Fruit fly (Drosophila melanogaster) whole organism, embryonic: ENCODE measurements around the gene CG12253.
A peak's percentile ranks its signal among the peaks of the same experiment; 100 is the strongest.

Source experiments
- ATbp ChIP-seq: fragments of 200-800 bp; sonication (Bioruptor generic); optimal IDR thresholded peaks from 2 replicates; lab custom pipeline; 2017; ENCODE audit warnings: missing biosample characterization, mild to moderate bottlenecking, missing genetic modification characterization, missing genetic modification reagents
- Aef1 ChIP-seq: fragments of 200-800 bp; sonication (Bioruptor generic); IDR thresholded peaks from 3 replicates; pipeline ENCODE4 v1.3.6; 2022; ENCODE audit warnings: missing biosample characterization, missing genetic modification characterization
- Atf3 ChIP-seq: fragments of 200-800 bp; sonication (Bioruptor generic); optimal IDR thresholded peaks from 3 replicates; lab custom pipeline; 2016; ENCODE audit warnings: missing biosample characterization, missing genetic modification characterization
- BEAF-32 ChIP-seq: fragments of 200-800 bp; sonication (Bioruptor generic); optimal IDR thresholded peaks from 3 replicates; lab custom pipeline; 2017; ENCODE audit warnings: missing biosample characterization, missing genetic modification characterization, mild to moderate bottlenecking, moderate library complexity, missing genetic modification reagents
- CG10209 ChIP-seq: fragments of 200-800 bp; sonication (Bioruptor generic); optimal IDR thresholded peaks from 3 replicates; lab custom pipeline; 2017; ENCODE audit warnings: missing biosample characterization, mild to moderate bottlenecking, missing genetic modification characterization, missing genetic modification reagents
- CG1024 ChIP-seq: fragments of 200-800 bp; sonication (Bioruptor generic); IDR thresholded peaks from 2 replicates; pipeline ENCODE4 v1.3.6; 2022; ENCODE audit warnings: missing biosample characterization, missing genetic modification characterization
- CG11398 ChIP-seq: fragments of 200-800 bp; sonication (Bioruptor generic); optimal IDR thresholded peaks from 2 replicates; lab custom pipeline; 2016; ENCODE audit warnings: missing biosample characterization, missing genetic modification characterization
- CG11695 ChIP-seq: fragments of 200-800 bp; sonication (Bioruptor generic); IDR thresholded peaks from 3 replicates; pipeline ENCODE4 v1.3.6; 2022; ENCODE audit warnings: missing biosample characterization, missing genetic modification characterization
- CG12104 ChIP-seq: fragments of 200-800 bp; sonication (Bioruptor generic); optimal IDR thresholded peaks from 3 replicates; lab custom pipeline; 2016; ENCODE audit warnings: missing biosample characterization, missing genetic modification characterization
- CG14441 ChIP-seq: fragments of 200-800 bp; sonication (Bioruptor generic); IDR thresholded peaks from 2 replicates; pipeline ENCODE4 v1.3.6; 2022; ENCODE audit warnings: missing biosample characterization, missing genetic modification characterization
- CG14667 ChIP-seq: fragments of 200-800 bp; sonication (Bioruptor generic); IDR thresholded peaks from 2 replicates; pipeline ENCODE4 v1.3.6; 2022; ENCODE audit warnings: missing biosample characterization, missing genetic modification characterization
- CG15601 ChIP-seq: fragments of 200-800 bp; sonication (Bioruptor generic); optimal IDR thresholded peaks from 3 replicates; lab custom pipeline; 2019; ENCODE audit warnings: missing biosample characterization, mild to moderate bottlenecking, missing genetic modification characterization, moderate library complexity
- CG17361 ChIP-seq: fragments of 200-800 bp; sonication (Bioruptor generic); IDR thresholded peaks from 3 replicates; pipeline ENCODE4 v1.3.6; 2022; ENCODE audit warnings: missing biosample characterization, missing genetic modification characterization
- CG17829 ChIP-seq: fragments of 200-800 bp; optimal IDR thresholded peaks from 2 replicates; lab custom pipeline; 2019; ENCODE audit warnings: missing biosample characterization, mild to moderate bottlenecking, missing genetic modification characterization, moderate library complexity
- CG17912 ChIP-seq: fragments of 200-800 bp; sonication (Bioruptor generic); optimal IDR thresholded peaks from 2 replicates; lab custom pipeline; 2018; ENCODE audit warnings: missing biosample characterization, mild to moderate bottlenecking, missing genetic modification characterization
- CG2120 ChIP-seq: fragments of 200-800 bp; sonication (Bioruptor generic); optimal IDR thresholded peaks from 3 replicates; lab custom pipeline; 2016; ENCODE audit warnings: missing biosample characterization, missing genetic modification characterization
- CG31224 ChIP-seq: fragments of 200-800 bp; sonication (Bioruptor generic); IDR thresholded peaks from 2 replicates; pipeline ENCODE4 v1.3.6; 2022; ENCODE audit warnings: missing biosample characterization, missing genetic modification characterization
- CG31441 ChIP-seq: fragments of 200-800 bp; sonication (Bioruptor generic); IDR thresholded peaks from 2 replicates; pipeline ENCODE4 v1.3.6; 2022; ENCODE audit warnings: missing biosample characterization, missing genetic modification characterization
- CG4328 ChIP-seq: fragments of 200-800 bp; sonication (Bioruptor generic); optimal IDR thresholded peaks from 3 replicates; lab custom pipeline; 2017; ENCODE audit warnings: missing biosample characterization, missing genetic modification reagents, missing genetic modification characterization
- CG4360 ChIP-seq: fragments of 200-800 bp; sonication (Bioruptor generic); IDR thresholded peaks from 2 replicates; pipeline ENCODE4 v1.3.6; 2022; ENCODE audit warnings: missing biosample characterization, missing genetic modification characterization
- CG4617 ChIP-seq: fragments of 200-800 bp; sonication (Bioruptor generic); optimal IDR thresholded peaks from 3 replicates; lab custom pipeline; 2016; ENCODE audit warnings: missing biosample characterization, missing genetic modification characterization, borderline replicate concordance
- CG7372 ChIP-seq: fragments of 200-800 bp; sonication (Bioruptor generic); IDR thresholded peaks from 2 replicates; pipeline ENCODE4 v1.3.6; 2022; ENCODE audit warnings: missing biosample characterization, missing genetic modification characterization
- CG8478 ChIP-seq: fragments of >200 bp; optimal IDR thresholded peaks from 2 replicates; lab custom pipeline; 2018
- CG8944 ChIP-seq: fragments of 200-800 bp; sonication (Bioruptor generic); optimal IDR thresholded peaks from 3 replicates; lab custom pipeline; 2016; ENCODE audit warnings: missing biosample characterization, missing genetic modification characterization
- CG9817 ChIP-seq: fragments of 200-800 bp; sonication (Bioruptor generic); optimal IDR thresholded peaks from 2 replicates; lab custom pipeline; 2018; ENCODE audit warnings: missing biosample characterization, mild to moderate bottlenecking, missing genetic modification characterization, moderate library complexity
- H15 ChIP-seq: fragments of 200-800 bp; sonication (Bioruptor generic); IDR thresholded peaks from 3 replicates; pipeline ENCODE4 v1.3.6; 2022; ENCODE audit warnings: missing biosample characterization, missing genetic modification characterization
- HLH4C ChIP-seq: fragments of 200-800 bp; sonication (Bioruptor generic); IDR thresholded peaks from 3 replicates; pipeline ENCODE4 v1.3.6; 2022; ENCODE audit warnings: missing biosample characterization, missing genetic modification characterization; ENCODE audit not compliant: partially characterized antibody
- Hr39 ChIP-seq: fragments of >200 bp; optimal IDR thresholded peaks from 2 replicates; lab custom pipeline; 2017
- Max ChIP-seq: fragments of 200-800 bp; sonication (Bioruptor generic); optimal IDR thresholded peaks from 2 replicates; lab custom pipeline; 2016; ENCODE audit warnings: missing biosample characterization, mild to moderate bottlenecking, missing genetic modification characterization
- Mrtf ChIP-seq: fragments of 200-800 bp; sonication (Bioruptor generic); IDR thresholded peaks from 3 replicates; pipeline ENCODE4 v1.3.6; 2022; ENCODE audit warnings: missing biosample characterization, missing genetic modification characterization
- Rfx ChIP-seq: fragments of 200-800 bp; sonication (Bioruptor generic); IDR thresholded peaks from 2 replicates; pipeline ENCODE4 v1.3.6; 2022; ENCODE audit warnings: missing biosample characterization, missing genetic modification characterization
- Scr ChIP-seq: fragments of 200-800 bp; sonication (Bioruptor generic); IDR thresholded peaks from 2 replicates; pipeline ENCODE4 v1.3.6; 2022; ENCODE audit warnings: missing biosample characterization, missing genetic modification characterization; ENCODE audit not compliant: partially characterized antibody
- Sry-β ChIP-seq: fragments of 200-800 bp; sonication (Bioruptor generic); optimal IDR thresholded peaks from 2 replicates; lab custom pipeline; 2018; ENCODE audit warnings: missing biosample characterization, mild to moderate bottlenecking, missing genetic modification characterization, moderate library complexity
- Tbp ChIP-seq: fragments of >200 bp; optimal IDR thresholded peaks from 2 replicates; lab custom pipeline; 2018; ENCODE audit warnings: missing biosample characterization, missing genetic modification characterization
- Xbp1 ChIP-seq: fragments of 200-800 bp; sonication (Bioruptor generic); optimal IDR thresholded peaks from 3 replicates; lab custom pipeline; 2016; ENCODE audit warnings: missing biosample characterization, mild to moderate bottlenecking, missing genetic modification characterization
- ap ChIP-seq: fragments of 200-800 bp; sonication (Bioruptor generic); IDR thresholded peaks from 2 replicates; pipeline ENCODE4 v1.3.6; 2022; ENCODE audit warnings: missing biosample characterization, missing genetic modification characterization
- bbx ChIP-seq: fragments of 200-800 bp; sonication (Bioruptor generic); IDR thresholded peaks from 2 replicates; pipeline ENCODE4 v1.3.6; 2022; ENCODE audit warnings: missing biosample characterization, missing genetic modification characterization; ENCODE audit not compliant: partially characterized antibody
- br ChIP-seq: fragments of >200 bp; optimal IDR thresholded peaks from 2 replicates; lab custom pipeline; 2017
- cg ChIP-seq: fragments of 200-800 bp; sonication (Bioruptor generic); optimal IDR thresholded peaks from 3 replicates; lab custom pipeline; 2019; ENCODE audit warnings: missing biosample characterization, mild to moderate bottlenecking, missing genetic modification characterization, moderate library complexity
- dmrt11E ChIP-seq: fragments of 200-800 bp; sonication (Bioruptor generic); optimal IDR thresholded peaks from 3 replicates; lab custom pipeline; 2018; ENCODE audit warnings: missing biosample characterization, mild to moderate bottlenecking, missing genetic modification characterization, moderate library complexity
- fd64A ChIP-seq: fragments of 200-800 bp; sonication (Bioruptor generic); optimal IDR thresholded peaks from 3 replicates; lab custom pipeline; 2018; ENCODE audit warnings: missing biosample characterization, mild to moderate bottlenecking, missing genetic modification characterization
- gcm ChIP-seq: fragments of 200-800 bp; sonication (Bioruptor generic); optimal IDR thresholded peaks from 2 replicates; lab custom pipeline; 2019; ENCODE audit warnings: missing biosample characterization, mild to moderate bottlenecking, missing genetic modification characterization, moderate library complexity
- gfzf ChIP-seq: fragments of 200-800 bp; sonication (Bioruptor generic); optimal IDR thresholded peaks from 2 replicates; lab custom pipeline; 2016; ENCODE audit warnings: missing biosample characterization, mild to moderate bottlenecking, missing genetic modification characterization, moderate library complexity
- insv ChIP-seq, 2 experiments: fragments of 200-800 bp; sonication (Bioruptor generic); optimal IDR thresholded peaks; 3 replicates each; lab custom pipeline; 2016 to 2018; ENCODE audit warnings: missing biosample characterization in 2 of 2, missing genetic modification characterization in 2 of 2
- luna ChIP-seq: fragments of 200-800 bp; sonication (Bioruptor generic); optimal IDR thresholded peaks from 2 replicates; lab custom pipeline; 2016; ENCODE audit warnings: missing biosample characterization, missing genetic modification characterization
- pan ChIP-seq, 4 experiments: fragments of >200 bp in 3 of 4; fragments of 200-800 bp in 1 of 4; sonication (Bioruptor generic) in 1 of 4; optimal IDR thresholded peaks in 3 of 4; IDR thresholded peaks in 1 of 4; 2 replicates each; pipeline versions ENCODE4 v1.3.6 to Lab custom; 2017 to 2022; ENCODE audit warnings: missing biosample characterization in 2 of 4, missing genetic modification characterization in 2 of 4, mixed read lengths in 1 of 4
- pzg ChIP-seq: fragments of 200-800 bp; sonication (Bioruptor generic); optimal IDR thresholded peaks from 3 replicates; lab custom pipeline; 2018; ENCODE audit warnings: missing biosample characterization, mild to moderate bottlenecking, missing genetic modification characterization, moderate library complexity
- schlank ChIP-seq: fragments of 200-800 bp; sonication (Bioruptor generic); optimal IDR thresholded peaks from 2 replicates; lab custom pipeline; 2018; ENCODE audit warnings: missing biosample characterization, mild to moderate bottlenecking, missing genetic modification characterization
- sqz ChIP-seq: fragments of 200-800 bp; sonication (Bioruptor generic); optimal IDR thresholded peaks from 3 replicates; lab custom pipeline; 2018; ENCODE audit warnings: missing biosample characterization, mild to moderate bottlenecking, missing genetic modification characterization
- wdn ChIP-seq: fragments of 200-800 bp; sonication (Bioruptor generic); IDR thresholded peaks from 2 replicates; pipeline ENCODE4 v1.3.6; 2022; ENCODE audit warnings: missing biosample characterization, missing genetic modification characterization
- zen ChIP-seq: fragments of 200-800 bp; sonication (Bioruptor generic); optimal IDR thresholded peaks from 3 replicates; lab custom pipeline; 2018; ENCODE audit warnings: missing biosample characterization, mild to moderate bottlenecking, missing genetic modification characterization, moderate library complexity

The CG12253 gene

DNA sequence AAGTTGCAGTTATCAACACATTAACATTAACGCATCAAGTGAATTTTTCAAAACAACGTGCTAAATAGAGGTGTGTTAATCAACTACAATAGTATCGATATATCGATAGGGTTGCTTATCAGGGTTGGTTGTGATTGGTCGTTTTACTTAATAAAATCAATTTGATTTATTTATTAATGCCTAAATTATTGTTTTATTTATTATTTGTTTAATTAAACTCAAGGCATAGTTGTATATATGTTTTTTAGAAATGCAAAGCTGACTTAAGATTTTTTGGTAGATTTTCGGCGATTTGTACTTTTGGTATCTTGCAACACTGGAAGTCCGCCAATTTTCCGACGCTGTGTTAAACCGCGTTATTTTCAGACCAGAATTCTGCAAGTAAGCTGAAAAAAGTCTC lies 23.4 kb downstream of the CG12253 start, which contains the start of the genes Art8 and dUTPase (continued):
- TF ChIP-seq gcm (peak; percentile 58), CG4328 (GFP tag; lab: Kevin White, UChicago) (peak; percentile 21), CG4617 (GFP tag; lab: Kevin White, UChicago) (peak; percentile 80), CG17361 (GFP tag; lab: Robert Waterston, UW) (peak; percentile 80), zen (tag; lab: Kevin White, UChicago) (peak; percentile 82), HLH4C (GFP tag; lab: Robert Waterston, UW) (peak; percentile 83), Mrtf (no peak; the same call in 2 of the 3 replicates), CG17829 (tag; lab: Kevin White, UChicago) (peak; percentile 79), CG9817 (tag; lab: Kevin White, UChicago) (peak; percentile 71), CG1024 (GFP tag; lab: Robert Waterston, UW) (0 out of 2 replicates have a peak, but pooled peaks have one; percentile 34), Atf3 (GFP tag; lab: Kevin White, UChicago) (no peak), CG15601 (tag; lab: Kevin White, UChicago) (peak; percentile 66), ap (GFP tag; lab: Robert Waterston, UW) (peak; percentile 22; the same call in 1 of the 2 replicates), fd64A (GFP tag; lab: Kevin White, UChicago) (no peak), CG7372 (GFP tag; lab: Robert Waterston, UW) (no peak), luna (no peak), schlank (tag; lab: Kevin White, UChicago) (no peak), CG4360 (GFP tag; lab: Robert Waterston, UW) (no peak), CG8944 (GFP tag; lab: Kevin White, UChicago) (no peak), gfzf (peak; percentile 54), ATbp (no peak), wdn (peak; percentile 30; the same call in 1 of the 2 replicates), CG11695 (GFP tag; lab: Robert Waterston, UW) (peak; percentile 48; the same call in 1 of the 3 replicates), dmrt11E (tag; lab: Kevin White, UChicago) (peak; percentile 68), Max (peak; percentile 93), pzg (GFP tag; lab: Kevin White, UChicago) (peak; percentile 82), CG31441 (GFP tag; lab: Robert Waterston, UW) (no peak; the same call in none of the 2 replicates), Aef1 (GFP tag; lab: Robert Waterston, UW) (peak; percentile 51; the same call in 2 of the 3 replicates), CG12104 (peak; percentile 61), CG14441 (peak; percentile 48), Xbp1 (GFP tag; lab: Kevin White, UChicago) (peak; percentile 79), Rfx (GFP tag; lab: Robert Waterston, UW) (peak; percentile 71), CG8478 (lab: Kevin White, UChicago) (no peak), Tbp (GFP tag; lab: Kevin White, UChicago) (no peak), Sry-β (GFP tag; lab: Kevin White, UChicago) (no peak), Scr (peak; percentile 90), bbx (GFP tag; lab: Robert Waterston, UW) (peak; percentile 79), cg (GFP tag; lab: Kevin White, UChicago) (no peak), CG31224 (GFP tag; lab: Robert Waterston, UW) (peak; percentile 47; the same call in 1 of the 2 replicates), pan (optimal IDR thresholded peaks at IDR 0.05; lab: Kevin White, UChicago) (no peak), pan (GFP tag; optimal IDR thresholded peaks at IDR 0.05 in 1 of 2, IDR thresholded peaks at IDR 0.05 in 1 of 2) (peak in 1 of 2 experiments; percentile 62), Hr39 (lab: Kevin White, UChicago) (no peak), CG17912 (GFP tag; lab: Kevin White, UChicago) (no peak), CG10209 (GFP tag; lab: Kevin White, UChicago) (peak; percentile 66), insv (GFP tag; optimal IDR thresholded peaks at IDR 0.05; lab: Kevin White, UChicago) (peak in 1 of 2 experiments; percentile 25), CG11398 (no peak), br (lab: Kevin White, UChicago) (no peak), CG2120 (GFP tag; lab: Kevin White, UChicago) (peak; percentile 78), H15 (GFP tag; lab: Robert Waterston, UW) (peak; percentile 35; the same call in 1 of the 3 replicates), CG14667 (peak; percentile 48; the same call in 1 of the 2 replicates), sqz (GFP tag; lab: Kevin White, UChicago) (no peak), BEAF-32 (GFP tag; lab: Kevin White, UChicago) (peak; percentile 92)
